Worm (Caenorhabditis elegans) whole organism, early embryonic: ENCODE results near the gene npp-24.

Experiments used
- F13C5.2 ChIP-seq: sonication (generic microtip); optimal IDR thresholded peaks from 2 replicates; lab custom pipeline; 2017; ENCODE audit warnings: mild to moderate bottlenecking, missing genetic modification characterization, inconsistent platforms, missing compliant biosample characterization
- aly-1 ChIP-seq: sonication (generic microtip); optimal IDR thresholded peaks from 2 replicates; lab custom pipeline; 2016; ENCODE audit warnings: missing genetic modification characterization, missing compliant biosample characterization
- ama-1 ChIP-seq: fragments of 150-350 bp; optimal IDR thresholded peaks from 2 replicates; lab custom pipeline; 2014
- ceh-36 ChIP-seq: sonication (generic microtip); optimal IDR thresholded peaks from 2 replicates; lab custom pipeline; 2016; ENCODE audit warnings: missing genetic modification characterization, inconsistent platforms, missing compliant biosample characterization
- flt-1 ChIP-seq: fragments of 200-800 bp; sonication (Bioruptor generic); IDR thresholded peaks from 2 replicates; pipeline ENCODE4 v1.3.6; 2022; ENCODE audit warnings: missing genetic modification characterization, missing compliant biosample characterization
- hmg-4 ChIP-seq: fragments of 200-800 bp; sonication (Bioruptor generic); optimal IDR thresholded peaks from 2 replicates; lab custom pipeline; 2018; ENCODE audit warnings: mild to moderate bottlenecking, missing genetic modification characterization, missing compliant biosample characterization
- pes-1 ChIP-seq: fragments of 200-800 bp; sonication (Bioruptor generic); IDR thresholded peaks from 2 replicates; pipeline ENCODE4 v1.3.6; 2022; ENCODE audit warnings: missing genetic modification reagents, missing genetic modification characterization, missing compliant biosample characterization
- scrt-1 ChIP-seq: fragments of 200-800 bp; sonication (Bioruptor generic); IDR thresholded peaks from 2 replicates; pipeline ENCODE4 v1.3.6; 2022; ENCODE audit warnings: missing genetic modification characterization, missing compliant biosample characterization
- sea-1 ChIP-seq: fragments of 200-800 bp; sonication (Bioruptor generic); conservative IDR thresholded peaks from 2 replicates; pipeline ENCODE4 v1.3.6; 2022; ENCODE audit warnings: missing genetic modification characterization, missing compliant biosample characterization

ce11 chrII:5511417-5512353 is 6.0 kb downstream of the npp-24 start:
- TF ChIP-seq pes-1 (GFP tag; lab: Robert Waterston, UW) = no peak
- TF ChIP-seq ceh-36 = no peak
- TF ChIP-seq aly-1 (tag; lab: Kevin White, UChicago) = no peak
- no peak for TF ChIP-seq ama-1 (lab: Kevin White, UChicago)
- no peak for TF ChIP-seq flt-1 (GFP tag; lab: Robert Waterston, UW)
- TF ChIP-seq sea-1 (GFP tag; lab: Robert Waterston, UW) = no peak
- no peak for TF ChIP-seq hmg-4 (GFP tag; lab: Kevin White, UChicago)
- TF ChIP-seq F13C5.2 (tag; lab: Kevin White, UChicago) = no peak
- TF ChIP-seq scrt-1 (GFP tag; lab: Robert Waterston, UW) = no peak
